Fruit fly (Drosophila melanogaster) whole organism, adult: ENCODE measurements around the gene HIP-R.

Experiments
- CG11617 ChIP-seq: fragments of 200-800 bp; sonication (Bioruptor generic); optimal IDR thresholded peaks from 2 replicates; lab custom pipeline; 2017; ENCODE audit warnings: mild to moderate bottlenecking, missing biosample characterization, missing genetic modification reagents, missing genetic modification characterization
- CG12768 ChIP-seq: fragments of 200-800 bp; sonication (Bioruptor generic); optimal IDR thresholded peaks from 2 replicates; lab custom pipeline; 2017; ENCODE audit warnings: missing biosample characterization, missing genetic modification characterization, mild to moderate bottlenecking, moderate library complexity, missing genetic modification reagents
- CG14711 ChIP-seq: fragments of 200-800 bp; sonication (Bioruptor generic); optimal IDR thresholded peaks from 2 replicates; lab custom pipeline; 2018; ENCODE audit warnings: missing biosample characterization, mild to moderate bottlenecking, missing genetic modification characterization, moderate library complexity
- CG1620 ChIP-seq: fragments of 200-800 bp; sonication (Bioruptor generic); optimal IDR thresholded peaks from 2 replicates; lab custom pipeline; 2016; ENCODE audit warnings: missing biosample characterization, missing genetic modification characterization
- CG33017 ChIP-seq: fragments of 200-800 bp; sonication (Bioruptor generic); optimal IDR thresholded peaks from 2 replicates; lab custom pipeline; 2018; ENCODE audit warnings: missing biosample characterization, mild to moderate bottlenecking, missing genetic modification characterization, moderate library complexity
- CG5204 ChIP-seq: fragments of 200-800 bp; sonication (Bioruptor generic); optimal IDR thresholded peaks from 2 replicates; lab custom pipeline; 2016; ENCODE audit warnings: missing biosample characterization, missing genetic modification characterization
- CG7045 ChIP-seq: fragments of 200-800 bp; sonication (Bioruptor generic); optimal IDR thresholded peaks from 2 replicates; lab custom pipeline; 2017; ENCODE audit warnings: missing biosample characterization, mild to moderate bottlenecking, missing genetic modification characterization
- CG7101 ChIP-seq: fragments of 200-800 bp; sonication (Bioruptor generic); optimal IDR thresholded peaks from 2 replicates; lab custom pipeline; 2018; ENCODE audit warnings: missing biosample characterization, mild to moderate bottlenecking, missing genetic modification characterization, moderate library complexity
- Clk ChIP-seq: fragments of 200-800 bp; sonication (Bioruptor generic); optimal IDR thresholded peaks from 2 replicates; lab custom pipeline; 2017; ENCODE audit warnings: missing biosample characterization, missing genetic modification characterization
- Crg-1 ChIP-seq: fragments of 200-800 bp; sonication (Bioruptor generic); optimal IDR thresholded peaks from 2 replicates; lab custom pipeline; 2016; ENCODE audit warnings: missing biosample characterization, missing genetic modification characterization
- Hr96 ChIP-seq: fragments of 200-800 bp; sonication (Bioruptor generic); optimal IDR thresholded peaks from 2 replicates; lab custom pipeline; 2016; ENCODE audit warnings: missing biosample characterization, missing genetic modification characterization
- Mnt ChIP-seq: fragments of 200-800 bp; sonication (Bioruptor generic); optimal IDR thresholded peaks from 2 replicates; lab custom pipeline; 2016; ENCODE audit warnings: missing biosample characterization, mild to moderate bottlenecking, missing genetic modification characterization
- bab1 ChIP-seq: fragments of 200-800 bp; sonication (Bioruptor generic); optimal IDR thresholded peaks from 3 replicates; lab custom pipeline; 2019; ENCODE audit warnings: missing biosample characterization, mild to moderate bottlenecking, missing genetic modification characterization, moderate library complexity
- cic ChIP-seq: fragments of 200-800 bp; sonication (Bioruptor generic); optimal IDR thresholded peaks from 2 replicates; lab custom pipeline; 2017; ENCODE audit warnings: missing biosample characterization, mild to moderate bottlenecking, missing genetic modification characterization, moderate library complexity
- cnc ChIP-seq, 2 experiments: fragments of >200 bp; optimal IDR thresholded peaks; 2 replicates each; lab custom pipeline; 2017
- kay ChIP-seq: fragments of 200-800 bp; sonication (Bioruptor generic); peaks from one replicate; lab custom pipeline; 2016; ENCODE audit warnings: missing biosample characterization, missing genetic modification characterization, borderline replicate concordance
- ovo ChIP-seq: fragments of 200-800 bp; sonication (Bioruptor generic); optimal IDR thresholded peaks from 2 replicates; lab custom pipeline; 2016; ENCODE audit warnings: missing biosample characterization, missing genetic modification characterization
- pad ChIP-seq: fragments of 200-800 bp; sonication (Bioruptor generic); optimal IDR thresholded peaks from 3 replicates; lab custom pipeline; 2017; ENCODE audit warnings: missing biosample characterization, missing genetic modification characterization, mild to moderate bottlenecking, moderate library complexity, missing genetic modification reagents
- tj ChIP-seq: fragments of 200-800 bp; sonication (Bioruptor generic); optimal IDR thresholded peaks from 3 replicates; lab custom pipeline; 2017; ENCODE audit warnings: missing biosample characterization, mild to moderate bottlenecking, missing genetic modification characterization, moderate library complexity
- toe ChIP-seq: fragments of 200-800 bp; sonication (Bioruptor generic); optimal IDR thresholded peaks from 2 replicates; lab custom pipeline; 2016; ENCODE audit warnings: missing biosample characterization, missing genetic modification characterization

Gene HIP-R

DNA sequence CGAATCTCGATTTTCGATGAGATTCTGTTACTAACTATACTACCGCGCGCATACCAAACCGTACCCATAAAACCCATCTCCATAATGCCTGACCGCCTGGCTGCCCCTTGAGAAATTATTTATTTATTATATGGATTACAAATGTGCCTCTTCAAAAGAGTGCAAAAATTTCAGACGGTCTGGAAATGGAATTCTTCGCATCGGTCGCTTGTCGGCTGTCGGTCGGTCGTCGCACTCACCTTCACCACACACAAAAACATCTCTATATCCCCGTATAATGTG is 47.1 kb upstream of the HIP-R start:
- TF ChIP-seq Clk (GFP tag; lab: Kevin White, UChicago) = no peak
- no peak for TF ChIP-seq Hr96 (GFP tag; lab: Kevin White, UChicago)
- no peak for TF ChIP-seq CG1620 (GFP tag; lab: Kevin White, UChicago)
- no peak for TF ChIP-seq pad (GFP tag; lab: Kevin White, UChicago)
- TF ChIP-seq CG5204 (GFP tag; lab: Kevin White, UChicago) = no peak
- no peak for TF ChIP-seq CG14711
- TF ChIP-seq CG12768 = no peak

DNA sequence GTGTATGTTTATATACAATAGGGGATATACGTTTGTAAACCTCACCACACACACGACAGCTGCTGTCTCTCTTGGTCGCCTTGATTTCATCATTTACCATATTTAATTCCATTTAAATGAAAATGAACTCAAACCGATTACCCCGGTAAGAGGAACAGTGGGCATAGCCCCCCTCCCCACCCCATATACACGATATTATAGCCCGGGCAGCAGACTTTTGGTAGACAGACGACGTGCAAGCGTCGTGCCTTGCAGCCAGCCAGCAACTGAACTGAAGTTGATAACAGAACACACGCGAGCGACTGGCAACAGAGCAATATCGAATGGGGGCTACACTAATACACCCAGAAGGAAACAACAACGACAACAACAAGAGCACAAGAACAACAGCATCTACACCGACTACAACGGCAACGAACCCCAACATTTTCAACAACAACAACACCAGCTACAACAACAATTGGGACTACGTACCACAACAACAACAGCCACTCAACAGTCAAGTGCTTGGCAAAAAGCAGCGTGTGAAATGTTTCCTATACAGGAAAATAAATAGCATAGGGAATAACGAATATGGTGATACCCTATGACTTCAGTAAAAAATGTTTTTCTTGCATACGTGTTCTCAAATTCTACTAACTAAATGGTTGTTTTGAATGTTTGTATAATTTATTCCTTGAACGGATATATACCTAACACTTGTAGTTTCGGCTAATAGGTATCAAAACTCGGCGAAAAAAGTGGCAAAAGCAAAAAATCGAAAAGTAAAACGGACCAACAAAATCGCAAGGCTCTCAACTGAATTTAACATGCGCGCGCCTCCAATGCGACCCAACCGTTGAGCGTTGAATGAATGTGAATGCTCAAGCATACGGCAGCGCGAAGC is 46.5 kb upstream of the HIP-R start:
- TF ChIP-seq CG5204 (GFP tag; lab: Kevin White, UChicago) (peak; percentile 4), CG11617 (GFP tag; lab: Kevin White, UChicago) (no peak), cnc (optimal IDR thresholded peaks at IDR 0.05; lab: Kevin White, UChicago) (no peak), CG7101 (tag; lab: Kevin White, UChicago) (peak; percentile 72), Crg-1 (GFP tag; lab: Kevin White, UChicago) (no peak), tj (GFP tag; lab: Kevin White, UChicago) (peak; percentile 36), Clk (GFP tag; lab: Kevin White, UChicago) (no peak), toe (peak; percentile 32), CG14711 (peak; percentile 79), CG33017 (tag; lab: Kevin White, UChicago) (peak; percentile 38), pad (GFP tag; lab: Kevin White, UChicago) (peak; percentile 20), CG1620 (GFP tag; lab: Kevin White, UChicago) (no peak), Mnt (GFP tag; lab: Kevin White, UChicago) (peak; percentile 61), ovo (GFP tag; lab: Kevin White, UChicago) (no peak), kay (peak; percentile 95), cic (GFP tag; lab: Kevin White, UChicago) (peak; percentile 46), CG7045 (no peak), CG12768 (peak; percentile 69), bab1 (GFP tag; lab: Kevin White, UChicago) (peak; percentile 44), Hr96 (GFP tag; lab: Kevin White, UChicago) (peak; percentile 23)

DNA sequence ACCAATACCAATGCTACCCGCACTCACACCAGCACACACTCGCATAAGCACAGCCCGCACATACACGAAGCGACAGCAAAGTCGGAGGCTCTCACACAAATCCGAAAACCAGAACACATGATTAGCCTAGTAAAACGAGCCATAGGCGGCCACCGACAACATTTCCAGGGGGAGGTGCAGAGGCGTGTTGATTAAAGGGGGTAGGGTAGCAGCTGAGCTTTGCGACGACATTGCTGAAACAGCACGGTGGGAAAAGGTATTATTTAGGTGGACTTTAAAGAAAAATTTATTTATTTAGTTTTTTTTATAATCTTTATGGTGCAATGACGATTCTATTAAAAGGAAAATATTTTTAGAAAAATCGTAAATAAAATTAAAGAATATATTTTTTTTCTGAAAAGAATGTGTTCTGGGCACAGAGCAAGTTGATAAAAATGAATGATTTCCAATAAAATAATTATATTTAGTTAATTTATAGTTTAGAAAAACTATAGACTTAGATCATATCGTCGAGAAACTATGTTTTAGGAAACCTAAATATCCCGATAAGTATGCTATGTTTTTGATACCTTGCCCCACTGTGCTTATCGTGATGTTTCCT is 45.8 kb upstream of the HIP-R start:
- TF ChIP-seq CG7045 (peak; percentile 74), CG7101 (tag; lab: Kevin White, UChicago) (peak; percentile 72), Mnt (GFP tag; lab: Kevin White, UChicago) (peak; percentile 65), CG33017 (tag; lab: Kevin White, UChicago) (peak; percentile 8), tj (GFP tag; lab: Kevin White, UChicago) (peak; percentile 91), CG1620 (GFP tag; lab: Kevin White, UChicago) (no peak), CG11617 (GFP tag; lab: Kevin White, UChicago) (peak; percentile 93), CG5204 (GFP tag; lab: Kevin White, UChicago) (peak; percentile 25), cnc (optimal IDR thresholded peaks at IDR 0.05; lab: Kevin White, UChicago) (no peak), cic (GFP tag; lab: Kevin White, UChicago) (no peak), CG12768 (no peak), ovo (GFP tag; lab: Kevin White, UChicago) (no peak), pad (GFP tag; lab: Kevin White, UChicago) (peak; percentile 82), Hr96 (GFP tag; lab: Kevin White, UChicago) (no peak), kay (peak; percentile 63), CG14711 (peak; percentile 69), Crg-1 (GFP tag; lab: Kevin White, UChicago) (peak; percentile 17), toe (no peak)

DNA sequence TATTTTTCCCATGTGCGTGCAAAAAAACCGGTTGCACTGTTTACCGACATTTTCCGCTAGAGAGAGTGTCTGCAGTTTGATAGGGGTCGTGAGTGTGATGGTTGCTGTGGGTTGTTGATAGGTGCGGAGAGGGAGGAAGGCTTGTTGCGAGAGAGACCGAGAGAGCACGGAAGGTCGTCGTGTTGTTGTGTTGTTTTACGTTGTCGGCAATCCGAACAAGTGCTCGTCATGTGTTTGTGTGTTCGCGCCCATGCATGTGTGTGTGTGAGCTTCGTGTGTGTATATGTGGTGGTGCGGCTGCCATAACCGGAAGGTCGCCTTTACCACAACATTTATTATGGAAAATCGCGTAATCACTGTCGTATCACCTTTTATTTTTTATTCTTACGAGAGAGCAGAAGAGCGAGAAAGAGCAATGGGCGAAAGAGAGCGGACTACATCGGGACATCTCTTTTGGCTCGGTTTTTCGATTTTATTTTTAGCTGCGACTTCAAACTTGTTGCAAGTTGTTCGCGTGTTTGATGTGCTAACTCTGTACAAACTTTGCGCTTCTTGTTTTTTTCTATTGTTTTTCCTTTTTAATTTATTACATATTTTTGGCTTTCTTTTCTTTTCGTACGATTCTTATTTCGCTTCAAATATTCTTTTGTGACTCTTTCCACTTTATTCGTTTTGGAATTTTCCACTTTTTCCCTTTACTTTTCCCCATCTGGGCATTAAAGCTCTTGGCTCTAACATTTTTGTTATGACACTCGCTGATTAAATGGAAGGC is 45.1 kb upstream of the HIP-R start:
- peak; percentile 91 for TF ChIP-seq kay
- no peak for TF ChIP-seq Clk (GFP tag; lab: Kevin White, UChicago)
- TF ChIP-seq Mnt (GFP tag; lab: Kevin White, UChicago) = peak; percentile 91
- TF ChIP-seq CG11617 (GFP tag; lab: Kevin White, UChicago) = no peak
- peak; percentile 34 for TF ChIP-seq CG12768
- TF ChIP-seq CG7045 = no peak
- TF ChIP-seq CG14711 = no peak
- no peak for TF ChIP-seq CG33017 (tag; lab: Kevin White, UChicago)
- TF ChIP-seq bab1 (GFP tag; lab: Kevin White, UChicago) = peak; percentile 62
- TF ChIP-seq tj (GFP tag; lab: Kevin White, UChicago) = peak; percentile 20
- peak; percentile 25 for TF ChIP-seq Hr96 (GFP tag; lab: Kevin White, UChicago)
- no peak for TF ChIP-seq CG7101 (tag; lab: Kevin White, UChicago)
- no peak for TF ChIP-seq CG5204 (GFP tag; lab: Kevin White, UChicago)
- TF ChIP-seq Crg-1 (GFP tag; lab: Kevin White, UChicago) = no peak
- TF ChIP-seq cnc (optimal IDR thresholded peaks at IDR 0.05; lab: Kevin White, UChicago) = no peak
- peak; percentile 82 for TF ChIP-seq ovo (GFP tag; lab: Kevin White, UChicago)
- TF ChIP-seq cic (GFP tag; lab: Kevin White, UChicago) = peak; percentile 89
- TF ChIP-seq toe = no peak
- TF ChIP-seq pad (GFP tag; lab: Kevin White, UChicago) = peak; percentile 26
- peak; percentile 10 for TF ChIP-seq CG1620 (GFP tag; lab: Kevin White, UChicago)

DNA sequence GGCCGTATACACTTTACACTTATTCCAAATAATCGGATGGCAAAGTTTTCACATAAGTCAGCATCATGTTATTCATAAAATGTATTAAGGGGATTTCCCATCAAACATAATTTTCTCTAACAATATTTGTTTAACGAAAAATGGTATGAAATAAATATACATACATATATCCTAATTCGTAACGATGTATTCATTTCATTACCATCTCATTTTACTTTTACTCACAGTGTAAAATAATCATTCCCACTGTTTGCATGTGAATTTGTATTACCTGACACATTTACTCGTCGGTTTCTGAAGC is 44.6 kb upstream of the HIP-R start:
- no peak for TF ChIP-seq CG7045
- TF ChIP-seq CG7101 (tag; lab: Kevin White, UChicago) = peak; percentile 24
- TF ChIP-seq tj (GFP tag; lab: Kevin White, UChicago) = no peak
- no peak for TF ChIP-seq kay
- TF ChIP-seq ovo (GFP tag; lab: Kevin White, UChicago) = no peak
